Worm (Caenorhabditis elegans): ENCODE measurements around the gene clec-223.

The clec-223 gene

ce11 chrV:11308915-11309314 is 36.0 kb downstream of the clec-223 start (continued):
- TF ChIP-seq efl-1 (optimal IDR thresholded peaks at IDR 0.05) (no peak), efl-1 (GFP tag; optimal IDR thresholded peaks at IDR 0.05 in 1 of 2) (no peak), mab-9 (GFP tag; IDR thresholded peaks at IDR 0.05) (no peak), unc-62 (GFP tag; optimal IDR thresholded peaks at IDR 0.05) (no peak), lsy-2 (tag; optimal IDR thresholded peaks at IDR 0.05) (peak in 1 of 2 experiments; percentile 35), nhr-237 (tag; optimal IDR thresholded peaks at IDR 0.05) (no peak), blmp-1 (tag; optimal IDR thresholded peaks at IDR 0.05) (no peak), lir-3 (tag; optimal IDR thresholded peaks at IDR 0.05; ENCODE audit: poor library complexity) (no peak), unc-86 (tag; optimal IDR thresholded peaks at IDR 0.05) (no peak), swsn-7 (tag; optimal IDR thresholded peaks at IDR 0.05) (peak; percentile 17), nhr-71 (tag; optimal IDR thresholded peaks at IDR 0.05) (peak; percentile 80), fkh-8 (tag; optimal IDR thresholded peaks at IDR 0.05) (no peak), nhr-84 (tag; optimal IDR thresholded peaks at IDR 0.05) (no peak), mep-1 (tag; optimal IDR thresholded peaks at IDR 0.05) (no peak), lin-35 (GFP tag; optimal IDR thresholded peaks at IDR 0.05) (no peak), aly-2 (tag; optimal IDR thresholded peaks at IDR 0.05) (no peak), C16A3.4 (tag; optimal IDR thresholded peaks at IDR 0.05) (no peak), pqm-1 (tag; optimal IDR thresholded peaks at IDR 0.05) (no peak), C34B4.2 (tag; optimal IDR thresholded peaks at IDR 0.05) (no peak), Y116A8C.19 (tag; optimal IDR thresholded peaks at IDR 0.05; ENCODE audit: borderline replicate concordance) (no peak), lin-15B (tag; optimal IDR thresholded peaks at IDR 0.05) (no peak), ceh-88 (GFP tag; IDR thresholded peaks at IDR 0.05) (no peak), nhr-47 (tag; optimal IDR thresholded peaks at IDR 0.05) (no peak), hpl-2 (GFP tag; optimal IDR thresholded peaks at IDR 0.05) (no peak), dsc-1 (tag; optimal IDR thresholded peaks at IDR 0.05) (peak; percentile 23), ztf-11 (tag; optimal IDR thresholded peaks at IDR 0.05) (no peak), fkh-4 (tag; optimal IDR thresholded peaks at IDR 0.05; ENCODE audit: borderline replicate concordance) (no peak), snu-23 (GFP tag; optimal IDR thresholded peaks at IDR 0.05) (peak; percentile 36), mef-2 (tag; optimal IDR thresholded peaks at IDR 0.05) (no peak), xbp-1 (tag; optimal IDR thresholded peaks at IDR 0.05) (no peak), ceh-82 (tag; optimal IDR thresholded peaks at IDR 0.05) (no peak), ceh-90 (tag; optimal IDR thresholded peaks at IDR 0.05) (no peak), sup-37 (GFP tag; optimal IDR thresholded peaks at IDR 0.05) (no peak), lin-14 (GFP tag; optimal IDR thresholded peaks at IDR 0.05) (peak; percentile 93), egl-27 (tag; optimal IDR thresholded peaks at IDR 0.05) (no peak), lin-39 (tag; optimal IDR thresholded peaks at IDR 0.05) (no peak), nhr-19 (GFP tag; conservative IDR thresholded peaks at IDR 0.05) (peak; percentile 41), aha-1 (tag; optimal IDR thresholded peaks at IDR 0.05) (no peak), ceh-8 (GFP tag; optimal IDR thresholded peaks at IDR 0.05) (no peak), isw-1 (GFP tag; IDR thresholded peaks at IDR 0.05) (no peak), nhr-76 (tag; optimal IDR thresholded peaks at IDR 0.05) (no peak), nhr-85 (tag) (no peak), unc-130 (tag; optimal IDR thresholded peaks at IDR 0.05) (peak; percentile 60), ama-1 (optimal IDR thresholded peaks at IDR 0.05) (no peak)

DNA sequence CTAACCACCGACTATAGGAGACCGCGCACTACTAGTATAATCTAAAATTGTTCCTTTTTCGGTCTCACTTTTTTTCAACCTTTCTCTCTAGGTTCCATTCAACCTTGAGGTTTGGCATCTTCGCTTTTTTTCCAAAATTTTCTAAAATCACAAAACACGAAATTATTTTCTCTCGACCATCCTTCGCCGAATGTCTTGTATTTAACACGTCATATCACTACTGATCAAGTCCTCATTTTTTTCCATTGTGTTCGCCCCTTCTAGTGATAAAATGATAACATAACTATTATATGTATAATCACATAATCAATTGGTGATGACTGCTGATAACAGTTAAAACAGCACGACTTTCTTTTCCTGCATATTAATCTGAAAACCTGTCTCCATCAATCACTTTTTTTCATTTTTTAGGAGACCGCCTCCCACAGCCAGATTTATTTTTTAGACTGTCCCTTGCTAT is 38.1 kb downstream of the clec-223 start, which contains the start of gene T03F7.7:
T03F7.7 (plus strand) TSS at position 410 of the 460 bp plus-strand sequence.
- no peak for TF ChIP-seq hlh-4 (tag; optimal IDR thresholded peaks at IDR 0.05)
- TF ChIP-seq nhr-90 (tag; optimal IDR thresholded peaks at IDR 0.05; ENCODE audit: poor library complexity): peak; percentile 6
- peak; percentile 78 for TF ChIP-seq elt-2 (tag; optimal IDR thresholded peaks at IDR 0.05)
- no peak for TF ChIP-seq vab-15 (tag; optimal IDR thresholded peaks at IDR 0.05)
- TF ChIP-seq efl-1 (optimal IDR thresholded peaks at IDR 0.05): no peak
- peak in 1 of 2 experiments; percentile 75 for TF ChIP-seq efl-1 (GFP tag; optimal IDR thresholded peaks at IDR 0.05 in 1 of 2)
- TF ChIP-seq lin-14 (GFP tag; optimal IDR thresholded peaks at IDR 0.05): peak; percentile 43
- TF ChIP-seq unc-130 (tag; optimal IDR thresholded peaks at IDR 0.05): no peak
- no peak for TF ChIP-seq efl-3 (GFP tag; optimal IDR thresholded peaks at IDR 0.05)
- peak; percentile 44 for TF ChIP-seq blmp-1 (tag; optimal IDR thresholded peaks at IDR 0.05)
- peak; percentile 71 for TF ChIP-seq nhr-85 (tag)
